Fruit fly (Drosophila melanogaster) whole organism, embryonic: ENCODE data around the gene abs.
A peak's percentile ranks its signal among the peaks of the same experiment; 100 is the strongest.

Source experiments
- Abd-B ChIP-seq: fragments of 200-800 bp; sonication (Bioruptor generic); optimal IDR thresholded peaks from 2 replicates; lab custom pipeline; 2018; ENCODE audit warnings: missing biosample characterization, mild to moderate bottlenecking, missing genetic modification characterization, moderate library complexity
- B-H2 ChIP-seq: fragments of 200-800 bp; sonication (Bioruptor generic); optimal IDR thresholded peaks from 2 replicates; lab custom pipeline; 2018; ENCODE audit warnings: missing biosample characterization, mild to moderate bottlenecking, missing genetic modification characterization
- BtbVII ChIP-seq: fragments of 200-800 bp; sonication (Bioruptor generic); optimal IDR thresholded peaks from 3 replicates; lab custom pipeline; 2017; ENCODE audit warnings: missing biosample characterization, mild to moderate bottlenecking, missing genetic modification characterization
- CG10366 ChIP-seq: fragments of 200-800 bp; sonication (Bioruptor generic); IDR thresholded peaks from 2 replicates; pipeline ENCODE4 v1.3.6; 2022; ENCODE audit warnings: missing biosample characterization, missing genetic modification characterization
- CG11093 ChIP-seq: fragments of 200-800 bp; sonication (Bioruptor generic); IDR thresholded peaks from 3 replicates; pipeline ENCODE4 v1.3.6; 2022; ENCODE audit warnings: missing biosample characterization, missing genetic modification characterization
- CG11560 ChIP-seq: fragments of 200-800 bp; sonication (Bioruptor generic); IDR thresholded peaks from 3 replicates; pipeline ENCODE4 v1.3.6; 2022; ENCODE audit warnings: missing biosample characterization, missing genetic modification characterization
- CG14860 ChIP-seq: fragments of 200-800 bp; sonication (Bioruptor generic); IDR thresholded peaks from 3 replicates; pipeline ENCODE4 v1.3.6; 2022; ENCODE audit warnings: missing biosample characterization, missing genetic modification characterization; ENCODE audit not compliant: partially characterized antibody
- CG1603 ChIP-seq: fragments of 200-800 bp; sonication (Bioruptor generic); optimal IDR thresholded peaks from 2 replicates; lab custom pipeline; 2019; ENCODE audit warnings: missing biosample characterization, mild to moderate bottlenecking, missing genetic modification characterization, moderate library complexity
- CG16813 ChIP-seq: fragments of 200-800 bp; sonication (Bioruptor generic); IDR thresholded peaks from 3 replicates; pipeline ENCODE4 v1.3.6; 2022; ENCODE audit warnings: missing biosample characterization, missing genetic modification characterization; ENCODE audit not compliant: partially characterized antibody
- CG17612 ChIP-seq: fragments of 200-800 bp; sonication (Bioruptor generic); IDR thresholded peaks from 2 replicates; pipeline ENCODE4 v1.3.6; 2022; ENCODE audit warnings: missing biosample characterization, missing genetic modification characterization
- CG17912 ChIP-seq: fragments of 200-800 bp; sonication (Bioruptor generic); optimal IDR thresholded peaks from 2 replicates; lab custom pipeline; 2018; ENCODE audit warnings: missing biosample characterization, mild to moderate bottlenecking, missing genetic modification characterization
- CG1792 ChIP-seq: fragments of 200-800 bp; sonication (Bioruptor generic); optimal IDR thresholded peaks from 2 replicates; lab custom pipeline; 2016; ENCODE audit warnings: missing biosample characterization, missing genetic modification characterization
- CG18599 ChIP-seq: fragments of 200-800 bp; sonication (Bioruptor generic); optimal IDR thresholded peaks from 3 replicates; lab custom pipeline; 2017; ENCODE audit warnings: missing biosample characterization, missing genetic modification characterization, mild to moderate bottlenecking, moderate library complexity, missing genetic modification reagents
- CG31441 ChIP-seq: fragments of 200-800 bp; sonication (Bioruptor generic); IDR thresholded peaks from 2 replicates; pipeline ENCODE4 v1.3.6; 2022; ENCODE audit warnings: missing biosample characterization, missing genetic modification characterization
- CG3281 ChIP-seq: fragments of 200-800 bp; sonication (Bioruptor generic); optimal IDR thresholded peaks from 3 replicates; lab custom pipeline; 2017; ENCODE audit warnings: missing biosample characterization, mild to moderate bottlenecking, missing genetic modification characterization
- CG33557 ChIP-seq: fragments of 200-800 bp; sonication (Bioruptor generic); optimal IDR thresholded peaks from 2 replicates; lab custom pipeline; 2019; ENCODE audit warnings: missing biosample characterization, mild to moderate bottlenecking, missing genetic modification characterization, moderate library complexity
- CG4707 ChIP-seq: fragments of 200-800 bp; sonication (Bioruptor generic); optimal IDR thresholded peaks from 2 replicates; lab custom pipeline; 2018; ENCODE audit warnings: missing biosample characterization, mild to moderate bottlenecking, missing genetic modification characterization, moderate library complexity
- CG7745 ChIP-seq: fragments of 200-800 bp; sonication (Bioruptor generic); optimal IDR thresholded peaks from 2 replicates; lab custom pipeline; 2018; ENCODE audit warnings: missing biosample characterization, mild to moderate bottlenecking, missing genetic modification characterization, moderate library complexity
- CG9215 ChIP-seq: fragments of 200-800 bp; sonication (Bioruptor generic); IDR thresholded peaks from 2 replicates; pipeline ENCODE4 v1.3.6; 2022; ENCODE audit warnings: missing biosample characterization, missing genetic modification characterization
- CG9609 ChIP-seq: fragments of 200-800 bp; sonication (Bioruptor generic); optimal IDR thresholded peaks from 3 replicates; lab custom pipeline; 2016; ENCODE audit warnings: missing biosample characterization, missing genetic modification characterization
- CG9727 ChIP-seq: fragments of 200-800 bp; sonication (Bioruptor generic); optimal IDR thresholded peaks from 3 replicates; lab custom pipeline; 2017; ENCODE audit warnings: missing biosample characterization, mild to moderate bottlenecking, missing genetic modification characterization
- CG9797 ChIP-seq: fragments of 200-800 bp; sonication (Bioruptor generic); optimal IDR thresholded peaks from 3 replicates; lab custom pipeline; 2018; ENCODE audit warnings: missing biosample characterization, mild to moderate bottlenecking, missing genetic modification characterization
- CTCF ChIP-seq: fragments of 200-800 bp; sonication (Bioruptor generic); optimal IDR thresholded peaks from 2 replicates; lab custom pipeline; 2017; ENCODE audit warnings: missing biosample characterization, mild to moderate bottlenecking, missing genetic modification characterization, moderate library complexity
- Dip3 ChIP-seq: fragments of 200-800 bp; sonication (Bioruptor generic); optimal IDR thresholded peaks from 3 replicates; lab custom pipeline; 2016; ENCODE audit warnings: missing biosample characterization, missing genetic modification characterization
- Dref ChIP-seq: fragments of 200-800 bp; sonication (Bioruptor generic); IDR thresholded peaks from 2 replicates; pipeline ENCODE4 v1.3.6; 2022; ENCODE audit warnings: missing biosample characterization, missing genetic modification characterization
- Drgx ChIP-seq: fragments of 200-800 bp; sonication (Bioruptor generic); IDR thresholded peaks from 2 replicates; pipeline ENCODE4 v1.3.6; 2022; ENCODE audit warnings: missing biosample characterization, missing genetic modification characterization
- H2.0 ChIP-seq: fragments of 200-800 bp; sonication (Bioruptor generic); IDR thresholded peaks from 2 replicates; pipeline ENCODE4 v1.3.6; 2022; ENCODE audit warnings: missing biosample characterization, missing genetic modification characterization
- HmgD ChIP-seq: fragments of 200-800 bp; sonication (Bioruptor generic); optimal IDR thresholded peaks from 3 replicates; lab custom pipeline; 2016; ENCODE audit warnings: missing biosample characterization, missing genetic modification characterization
- Lpt ChIP-seq: fragments of >200 bp; optimal IDR thresholded peaks from 2 replicates; lab custom pipeline; 2018; ENCODE audit warnings: missing biosample characterization, missing genetic modification characterization
- MBD-R2 ChIP-seq: fragments of 200-800 bp; sonication (Bioruptor generic); IDR thresholded peaks from 2 replicates; pipeline ENCODE4 v1.3.6; 2022; ENCODE audit warnings: missing biosample characterization, missing genetic modification characterization
- Nf-YC ChIP-seq: fragments of 200-800 bp; optimal IDR thresholded peaks from 3 replicates; lab custom pipeline; 2019; ENCODE audit warnings: missing biosample characterization, mild to moderate bottlenecking, missing genetic modification characterization, moderate library complexity
- Pdp1 ChIP-seq, 2 experiments: fragments of 200-800 bp; sonication (Bioruptor generic); optimal IDR thresholded peaks; 3 replicates each; lab custom pipeline; 2016; ENCODE audit warnings: missing biosample characterization in 2 of 2, missing genetic modification characterization in 2 of 2, mild to moderate bottlenecking in 1 of 2, moderate library complexity in 1 of 2
- Sry-δ ChIP-seq: fragments of 200-800 bp; sonication (Bioruptor generic); optimal IDR thresholded peaks from 2 replicates; lab custom pipeline; 2016; ENCODE audit warnings: missing biosample characterization, missing genetic modification characterization
- Ssrp ChIP-seq: fragments of 200-800 bp; sonication (Bioruptor generic); optimal IDR thresholded peaks from 2 replicates; lab custom pipeline; 2018; ENCODE audit warnings: missing biosample characterization, mild to moderate bottlenecking, missing genetic modification characterization, moderate library complexity
- Vsx1 ChIP-seq: fragments of 200-800 bp; sonication (Bioruptor generic); optimal IDR thresholded peaks from 2 replicates; lab custom pipeline; 2017; ENCODE audit warnings: missing biosample characterization, mild to moderate bottlenecking, missing genetic modification characterization, missing genetic modification reagents
- aop ChIP-seq: fragments of 200-800 bp; sonication (Bioruptor generic); IDR thresholded peaks from 2 replicates; pipeline ENCODE4 v1.3.6; 2022; ENCODE audit warnings: missing biosample characterization, missing genetic modification characterization
- bsh ChIP-seq, 2 experiments: fragments of 200-800 bp; sonication (Bioruptor generic); optimal IDR thresholded peaks; 2 replicates each; lab custom pipeline; 2017 to 2018; ENCODE audit warnings: mild to moderate bottlenecking in 2 of 2, missing biosample characterization in 2 of 2, missing genetic modification characterization in 2 of 2, moderate library complexity in 1 of 2
- cwo ChIP-seq: fragments of 200-800 bp; sonication (Bioruptor generic); optimal IDR thresholded peaks from 3 replicates; lab custom pipeline; 2017; ENCODE audit warnings: missing biosample characterization, missing genetic modification characterization, mild to moderate bottlenecking, moderate library complexity, missing genetic modification reagents
- fd102C ChIP-seq: fragments of 200-800 bp; sonication (Bioruptor generic); optimal IDR thresholded peaks from 2 replicates; lab custom pipeline; 2018; ENCODE audit warnings: missing biosample characterization, mild to moderate bottlenecking, missing genetic modification characterization, moderate library complexity
- gce ChIP-seq: fragments of 200-800 bp; sonication (Bioruptor generic); IDR thresholded peaks from 3 replicates; pipeline ENCODE4 v1.3.6; 2022; ENCODE audit warnings: missing biosample characterization, missing genetic modification characterization
- gro ChIP-seq: fragments of 200-800 bp; sonication (Bioruptor generic); optimal IDR thresholded peaks from 2 replicates; lab custom pipeline; 2016; ENCODE audit warnings: missing biosample characterization, missing genetic modification characterization
- ind ChIP-seq: fragments of 200-800 bp; sonication (Bioruptor generic); optimal IDR thresholded peaks from 3 replicates; lab custom pipeline; 2016; ENCODE audit warnings: missing biosample characterization, missing genetic modification characterization
- nom ChIP-seq: fragments of 200-800 bp; sonication (Bioruptor generic); optimal IDR thresholded peaks from 2 replicates; lab custom pipeline; 2017; ENCODE audit warnings: missing biosample characterization, missing genetic modification characterization, mild to moderate bottlenecking, moderate library complexity, missing genetic modification reagents
- pum ChIP-seq: fragments of 200-800 bp; sonication (Bioruptor generic); optimal IDR thresholded peaks from 2 replicates; lab custom pipeline; 2016; ENCODE audit warnings: missing biosample characterization, missing genetic modification characterization
- sens ChIP-seq: fragments of 200-800 bp; sonication (Bioruptor generic); peaks from one replicate; lab custom pipeline; 2016; ENCODE audit warnings: missing biosample characterization, missing genetic modification characterization
- sima ChIP-seq: fragments of 200-800 bp; sonication (Bioruptor generic); optimal IDR thresholded peaks from 2 replicates; lab custom pipeline; 2016; ENCODE audit warnings: missing biosample characterization, missing genetic modification characterization
- sqz ChIP-seq: fragments of 200-800 bp; sonication (Bioruptor generic); optimal IDR thresholded peaks from 3 replicates; lab custom pipeline; 2018; ENCODE audit warnings: missing biosample characterization, mild to moderate bottlenecking, missing genetic modification characterization
- stc ChIP-seq: fragments of 200-800 bp; sonication (Bioruptor generic); IDR thresholded peaks from 2 replicates; pipeline ENCODE4 v1.3.6; 2022; ENCODE audit warnings: missing biosample characterization, missing genetic modification characterization
- wor ChIP-seq: fragments of 200-800 bp; sonication (Bioruptor generic); IDR thresholded peaks from 2 replicates; pipeline ENCODE4 v1.3.6; 2022; ENCODE audit warnings: missing biosample characterization, missing genetic modification characterization
- zf30C ChIP-seq: fragments of 200-800 bp; sonication (Bioruptor generic); optimal IDR thresholded peaks from 3 replicates; lab custom pipeline; 2018; ENCODE audit warnings: missing biosample characterization, mild to moderate bottlenecking, missing genetic modification characterization

The abs gene

DNA sequence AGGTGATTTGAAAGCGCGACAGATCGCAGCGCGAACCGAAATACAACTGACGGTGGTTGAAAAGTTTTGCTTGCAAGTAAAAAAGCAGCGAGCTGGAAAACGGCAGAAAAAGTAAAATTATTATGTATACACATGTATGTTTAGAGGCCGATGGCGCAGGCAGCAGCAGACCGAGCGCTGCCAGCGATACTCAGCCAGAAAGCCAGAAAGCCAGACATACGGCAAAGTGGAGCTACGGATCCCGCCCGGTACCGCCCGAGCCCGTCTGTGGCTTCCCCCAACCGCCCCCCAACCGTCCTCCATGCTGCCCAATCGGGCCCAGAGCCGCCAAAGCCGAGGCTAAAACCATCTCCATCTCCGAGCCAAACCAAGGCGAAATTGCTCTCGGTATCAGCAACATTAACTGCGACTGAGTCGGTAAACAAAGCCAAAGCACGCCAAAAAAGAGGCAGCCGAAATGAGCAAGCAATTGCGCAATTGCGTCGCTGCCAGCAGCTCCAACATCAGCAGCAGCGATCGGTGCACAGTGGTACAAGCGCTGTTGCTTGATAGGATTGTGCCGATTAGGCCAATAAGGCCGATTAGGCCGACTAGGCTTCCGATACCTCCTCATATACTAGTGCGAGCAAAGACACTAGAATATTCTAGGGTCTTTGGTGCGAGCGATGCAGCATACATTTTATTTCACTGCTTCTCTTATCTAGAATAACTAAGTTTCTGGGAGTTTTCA lies 17.4 kb upstream of the abs start, which contains the start of gene CG14636 (continued):
- no peak for TF ChIP-seq CG33557 (GFP tag; lab: Kevin White, UChicago)
- TF ChIP-seq stc (GFP tag; lab: Robert Waterston, UW): peak; percentile 83
- peak; percentile 57; the same call in 1 of the 2 replicates for TF ChIP-seq H2.0 (GFP tag; lab: Robert Waterston, UW)
- peak; percentile 69; the same call in 2 of the 3 replicates for TF ChIP-seq CG11560 (tag; lab: Robert Waterston, UW)
- TF ChIP-seq pum (GFP tag; lab: Kevin White, UChicago): peak; percentile 43
- no peak for TF ChIP-seq Lpt (GFP tag; lab: Kevin White, UChicago)
- TF ChIP-seq CG3281: peak; percentile 71
- peak; percentile 76 for TF ChIP-seq ind (GFP tag; lab: Kevin White, UChicago)
- no peak for TF ChIP-seq CG4707 (GFP tag; lab: Kevin White, UChicago)
- TF ChIP-seq Dip3 (GFP tag; lab: Kevin White, UChicago): peak; percentile 51
- peak; percentile 71 for TF ChIP-seq CG9215 (GFP tag; lab: Robert Waterston, UW)
- TF ChIP-seq Drgx: peak; percentile 83
- TF ChIP-seq CG31441: peak; percentile 49
- TF ChIP-seq CG14860: no peak
- TF ChIP-seq CG17612 (GFP tag; lab: Robert Waterston, UW): peak; percentile 58
- no peak for TF ChIP-seq fd102C (GFP tag; lab: Kevin White, UChicago)
- TF ChIP-seq gce: peak; percentile 13; the same call in 1 of the 3 replicates
- peak; percentile 77 for TF ChIP-seq sens (GFP tag; lab: Kevin White, UChicago)
- TF ChIP-seq Ssrp (tag; lab: Kevin White, UChicago): peak; percentile 22
- TF ChIP-seq CG1603 (tag; lab: Kevin White, UChicago): peak; percentile 61
- no peak for TF ChIP-seq Vsx1 (GFP tag; lab: Kevin White, UChicago)
- TF ChIP-seq CG9609 (GFP tag; lab: Kevin White, UChicago): peak; percentile 78
- peak; percentile 28 for TF ChIP-seq sqz (GFP tag; lab: Kevin White, UChicago)
- TF ChIP-seq bsh (GFP tag; optimal IDR thresholded peaks at IDR 0.05; lab: Kevin White, UChicago): peak in 1 of 2 experiments; percentile 26
- peak; percentile 49; the same call in 1 of the 2 replicates for TF ChIP-seq MBD-R2 (GFP tag; lab: Robert Waterston, UW)
- no peak for TF ChIP-seq HmgD (GFP tag; lab: Kevin White, UChicago)
- TF ChIP-seq gro (GFP tag; lab: Kevin White, UChicago): peak; percentile 63
- TF ChIP-seq sima: no peak
- TF ChIP-seq CG17912: peak; percentile 21
- TF ChIP-seq CG10366: peak; percentile 60
- TF ChIP-seq B-H2 (GFP tag; lab: Kevin White, UChicago): no peak
- no peak for TF ChIP-seq zf30C
- TF ChIP-seq CG7745 (tag; lab: Kevin White, UChicago): no peak
- TF ChIP-seq Abd-B (GFP tag; lab: Kevin White, UChicago): peak; percentile 57
- TF ChIP-seq CG9797 (GFP tag; lab: Kevin White, UChicago): no peak
- TF ChIP-seq Dref: 0 out of 2 replicates have a peak, but pooled peaks have one; percentile 8
- peak; percentile 51 for TF ChIP-seq wor (GFP tag; lab: Robert Waterston, UW)
- TF ChIP-seq Sry-δ (GFP tag; lab: Kevin White, UChicago): peak; percentile 24
- TF ChIP-seq nom (GFP tag; lab: Kevin White, UChicago): peak; percentile 34
- TF ChIP-seq CG1792 (GFP tag; lab: Kevin White, UChicago): peak; percentile 37
- peak; percentile 39 for TF ChIP-seq CG9727
- TF ChIP-seq cwo (GFP tag; lab: Kevin White, UChicago): peak; percentile 69
- peak; percentile 83 for TF ChIP-seq CG18599 (GFP tag; lab: Kevin White, UChicago)
- peak; percentile 72 for TF ChIP-seq BtbVII
- peak; percentile 12 for TF ChIP-seq CTCF (GFP tag; lab: Kevin White, UChicago)
- TF ChIP-seq CG11093: peak; percentile 40; the same call in 1 of the 3 replicates
- TF ChIP-seq Pdp1 (GFP tag; optimal IDR thresholded peaks at IDR 0.05; lab: Kevin White, UChicago): peak; percentile 74 to 92
- peak; percentile 75 for TF ChIP-seq Nf-YC (tag; lab: Kevin White, UChicago)
- no peak for TF ChIP-seq aop (GFP tag; lab: Robert Waterston, UW)
- no peak for TF ChIP-seq CG16813 (GFP tag; lab: Robert Waterston, UW)
